Worm (Caenorhabditis elegans) whole organism, L3 larva: ENCODE data around the gene Y51H4A.935.

Experiments
- R02D3.7 ChIP-seq: fragments of 150-350 bp; optimal IDR thresholded peaks from 2 replicates; lab custom pipeline; 2014; ENCODE audit warnings: missing biosample characterization, missing genetic modification characterization
- ZK546.5 ChIP-seq: sonication (generic microtip); optimal IDR thresholded peaks from 2 replicates; lab custom pipeline; 2017; ENCODE audit warnings: missing biosample characterization, missing genetic modification characterization
- aly-2 ChIP-seq: fragments of 150-350 bp; optimal IDR thresholded peaks from 2 replicates; lab custom pipeline; 2014; ENCODE audit warnings: missing biosample characterization, missing genetic modification characterization
- ama-1 ChIP-seq: fragments of 150-350 bp; optimal IDR thresholded peaks from 2 replicates; lab custom pipeline; 2018
- ceh-16 ChIP-seq: sonication (generic microtip); optimal IDR thresholded peaks from 2 replicates; lab custom pipeline; 2017; ENCODE audit warnings: missing biosample characterization, missing genetic modification characterization
- ceh-28 ChIP-seq: fragments of 150-350 bp; optimal IDR thresholded peaks from 2 replicates; lab custom pipeline; 2014; ENCODE audit warnings: missing biosample characterization, missing genetic modification reagents, missing genetic modification characterization
- ceh-82 ChIP-seq: fragments of 150-350 bp; optimal IDR thresholded peaks from 2 replicates; lab custom pipeline; 2014; ENCODE audit warnings: missing biosample characterization, missing genetic modification characterization
- ceh-9 ChIP-seq: sonication (generic microtip); optimal IDR thresholded peaks from 2 replicates; lab custom pipeline; 2018; ENCODE audit warnings: missing biosample characterization, missing genetic modification characterization
- egl-27 ChIP-seq: sonication (generic microtip); optimal IDR thresholded peaks from 4 replicates; lab custom pipeline; 2017; ENCODE audit warnings: missing biosample characterization, missing genetic modification reagents, missing genetic modification characterization
- egl-5 ChIP-seq: fragments of 150-350 bp; optimal IDR thresholded peaks from 2 replicates; lab custom pipeline; 2017; ENCODE audit warnings: missing biosample characterization, missing genetic modification reagents, missing genetic modification characterization, inconsistent platforms
- elt-2 ChIP-seq: sonication (generic microtip); optimal IDR thresholded peaks from 2 replicates; lab custom pipeline; 2016; ENCODE audit warnings: missing genetic modification reagents, mild to moderate bottlenecking, missing genetic modification characterization, missing compliant biosample characterization
- elt-3 ChIP-seq, 3 experiments: fragments of 150-350 bp in 1 of 3; sonication (generic microtip) in 2 of 3; optimal IDR thresholded peaks; 2 replicates in 2 of 3; 4 replicates in 1 of 3; lab custom pipeline; 2014 to 2017; ENCODE audit warnings: missing biosample characterization in 3 of 3, missing genetic modification characterization in 3 of 3
- eor-1 ChIP-seq, 2 experiments: fragments of 150-350 bp; optimal IDR thresholded peaks; 2 replicates each; lab custom pipeline; 2014 to 2018; ENCODE audit warnings: missing biosample characterization in 2 of 2, missing genetic modification characterization in 2 of 2
- fkh-10 ChIP-seq: sonication (generic microtip); optimal IDR thresholded peaks from 2 replicates; lab custom pipeline; 2017; ENCODE audit warnings: missing biosample characterization, missing genetic modification reagents, missing genetic modification characterization
- fkh-2 ChIP-seq: fragments of 150-350 bp; optimal IDR thresholded peaks from 2 replicates; lab custom pipeline; 2014; ENCODE audit warnings: missing biosample characterization, missing genetic modification reagents, missing genetic modification characterization
- jun-1 ChIP-seq: fragments of 150-350 bp; optimal IDR thresholded peaks from 2 replicates; lab custom pipeline; 2014; ENCODE audit warnings: missing biosample characterization, missing genetic modification reagents, missing genetic modification characterization
- lin-15B ChIP-seq: fragments of 150-350 bp; optimal IDR thresholded peaks from 2 replicates; lab custom pipeline; 2014; ENCODE audit warnings: missing biosample characterization, missing genetic modification characterization
- lin-39 ChIP-seq: fragments of 150-350 bp; optimal IDR thresholded peaks from 2 replicates; lab custom pipeline; 2018; ENCODE audit warnings: missing biosample characterization, missing genetic modification reagents, missing genetic modification characterization
- mdl-1 ChIP-seq: fragments of 150-350 bp; optimal IDR thresholded peaks from 2 replicates; lab custom pipeline; 2014; ENCODE audit warnings: missing biosample characterization, missing genetic modification characterization
- mml-1 ChIP-seq: fragments of 150-350 bp; sonication (generic microtip); optimal IDR thresholded peaks from 3 replicates; lab custom pipeline; 2014; ENCODE audit warnings: missing biosample characterization, missing genetic modification characterization
- nfya-1 ChIP-seq: sonication (generic microtip); optimal IDR thresholded peaks from 2 replicates; lab custom pipeline; 2017; ENCODE audit warnings: missing genetic modification characterization, mild to moderate bottlenecking, missing compliant biosample characterization, antibody characterized with exemption, moderate library complexity; ENCODE audit not compliant: insufficient read depth
- nhr-12 ChIP-seq: fragments of 150-350 bp; optimal IDR thresholded peaks from 2 replicates; lab custom pipeline; 2014; ENCODE audit warnings: missing biosample characterization, missing genetic modification characterization
- nhr-237 ChIP-seq: fragments of 150-350 bp; optimal IDR thresholded peaks from 2 replicates; lab custom pipeline; 2014; ENCODE audit warnings: missing biosample characterization, missing genetic modification characterization
- nhr-25 ChIP-seq: sonication (generic microtip); optimal IDR thresholded peaks from 2 replicates; lab custom pipeline; 2017; ENCODE audit warnings: missing biosample characterization, missing genetic modification characterization
- nhr-77 ChIP-seq: fragments of 150-350 bp; optimal IDR thresholded peaks from 2 replicates; lab custom pipeline; 2014; ENCODE audit warnings: missing biosample characterization, missing genetic modification characterization
- pha-4 ChIP-seq: fragments of 150-350 bp; optimal IDR thresholded peaks from 2 replicates; lab custom pipeline; 2014; ENCODE audit warnings: missing biosample characterization, missing genetic modification reagents, missing genetic modification characterization
- pqm-1 ChIP-seq: fragments of 150-350 bp; optimal IDR thresholded peaks from 2 replicates; lab custom pipeline; 2017; ENCODE audit warnings: missing biosample characterization, missing genetic modification characterization, inconsistent platforms
- skn-1 ChIP-seq: fragments of 150-350 bp; optimal IDR thresholded peaks from 2 replicates; lab custom pipeline; 2014; ENCODE audit warnings: missing biosample characterization, missing genetic modification characterization
- snpc-4 ChIP-seq: fragments of 150-350 bp; optimal IDR thresholded peaks from 2 replicates; lab custom pipeline; 2014; ENCODE audit warnings: missing biosample characterization, missing genetic modification characterization
- tbx-2 ChIP-seq: sonication (generic microtip); optimal IDR thresholded peaks from 2 replicates; lab custom pipeline; 2016; ENCODE audit warnings: mild to moderate bottlenecking, missing genetic modification characterization, missing compliant biosample characterization
- unc-62 ChIP-seq: fragments of 150-350 bp; sonication (generic microtip); optimal IDR thresholded peaks from 4 replicates; lab custom pipeline; 2014; ENCODE audit warnings: missing biosample characterization, missing genetic modification reagents, missing genetic modification characterization
- zag-1 ChIP-seq: fragments of 150-350 bp; optimal IDR thresholded peaks from 2 replicates; lab custom pipeline; 2014; ENCODE audit warnings: missing biosample characterization, missing genetic modification characterization
- ztf-4 ChIP-seq: fragments of 150-350 bp; optimal IDR thresholded peaks from 2 replicates; lab custom pipeline; 2014; ENCODE audit warnings: missing biosample characterization, missing genetic modification characterization

Gene Y51H4A.935

ce11 chrIV:16526038-16526437, 19.0 kb upstream of the Y51H4A.935 start, which contains the start of gene Y51H4A.5:
Gene Y51H4A.5 (minus strand): TSS chrIV:16526138.
- TF ChIP-seq elt-2 (tag; lab: Kevin White, UChicago) (no peak), ama-1 (lab: Kevin White, UChicago) (no peak), fkh-2 (no peak), aly-2 (no peak), elt-3 (tag; optimal IDR thresholded peaks at IDR 0.05; lab: Kevin White, UChicago) (no peak), unc-62 (GFP tag; lab: Kevin White, UChicago) (no peak), nhr-25 (tag; lab: Kevin White, UChicago) (no peak), nhr-12 (tag; lab: Kevin White, UChicago) (no peak)
- TF ChIP-seq, all 47 proteins: peak for 0

- no peak for TF ChIP-seq egl-27 (tag; lab: Kevin White, UChicago)
- no peak for TF ChIP-seq lin-15B
- no peak for TF ChIP-seq snpc-4 (tag; lab: Kevin White, UChicago)
- TF ChIP-seq zag-1 (tag; lab: Kevin White, UChicago) = no peak
- no peak for TF ChIP-seq ceh-9
- no peak for TF ChIP-seq ceh-82
- no peak for TF ChIP-seq pha-4 (tag; lab: Kevin White, UChicago)
- no peak for TF ChIP-seq mml-1 (tag; lab: Kevin White, UChicago)
- no peak for TF ChIP-seq egl-5 (tag; lab: Kevin White, UChicago)
- no peak for TF ChIP-seq nhr-77 (tag; lab: Kevin White, UChicago)
- TF ChIP-seq ceh-28 (tag; lab: Kevin White, UChicago) = no peak
- TF ChIP-seq lin-39 (tag; lab: Kevin White, UChicago) = no peak
- no peak for TF ChIP-seq aly-2
- peak; percentile 46 for TF ChIP-seq pqm-1 (tag; lab: Kevin White, UChicago)
- TF ChIP-seq elt-2 (tag; lab: Kevin White, UChicago) = peak; percentile 73
Observed at ce11 chrIV:16525018-16525417, 18.0 kb upstream of the Y51H4A.935 start.

ce11 chrIV:16505632-16506203, 1.3 kb downstream of the Y51H4A.935 start, which contains the start of gene zip-7:
Gene zip-7 (minus strand): TSS chrIV:16505682.
- TF ChIP-seq lin-39 (tag; lab: Kevin White, UChicago) (no peak), nhr-237 (tag; lab: Kevin White, UChicago) (no peak), ceh-28 (tag; lab: Kevin White, UChicago) (no peak), pqm-1 (tag; lab: Kevin White, UChicago) (no peak), ztf-4 (no peak), snpc-4 (tag; lab: Kevin White, UChicago) (no peak), eor-1 (tag; optimal IDR thresholded peaks at IDR 0.05; lab: Kevin White, UChicago) (no peak), ZK546.5 (tag; lab: Kevin White, UChicago) (no peak), elt-2 (tag; lab: Kevin White, UChicago) (no peak), skn-1 (no peak), tbx-2 (tag; lab: Kevin White, UChicago) (no peak), nhr-77 (tag; lab: Kevin White, UChicago) (no peak), ama-1 (lab: Kevin White, UChicago) (no peak), nhr-25 (tag; lab: Kevin White, UChicago) (no peak), zag-1 (tag; lab: Kevin White, UChicago) (no peak), mdl-1 (tag; lab: Kevin White, UChicago) (no peak), elt-3 (tag; optimal IDR thresholded peaks at IDR 0.05; lab: Kevin White, UChicago) (no peak), nfya-1 (tag; lab: Kevin White, UChicago) (no peak), fkh-10 (GFP tag; lab: Kevin White, UChicago) (no peak)
- TF ChIP-seq, all 47 proteins: peak for 0

ce11 chrIV:16503590-16504217, 3.3 kb downstream of the Y51H4A.935 start:
- TF ChIP-seq snpc-4 (tag; lab: Kevin White, UChicago) (peak; percentile 20), nhr-237 (tag; lab: Kevin White, UChicago) (no peak), eor-1 (tag; optimal IDR thresholded peaks at IDR 0.05; lab: Kevin White, UChicago) (no peak), nhr-25 (tag; lab: Kevin White, UChicago) (no peak), fkh-2 (no peak)

- TF ChIP-seq R02D3.7 (tag; lab: Kevin White, UChicago) (no peak), ceh-16 (tag; lab: Kevin White, UChicago) (no peak), jun-1 (tag; lab: Kevin White, UChicago) (no peak)
Observed at ce11 chrIV:16503049-16503448, 4.0 kb downstream of the Y51H4A.935 start.
